Fruit fly (Drosophila melanogaster) whole organism, embryonic: ENCODE measurements around the gene dbr.

Source experiments
- C15 ChIP-seq: fragments of 200-800 bp; sonication (Bioruptor generic); IDR thresholded peaks from 3 replicates; pipeline ENCODE4 v1.3.6; 2022; ENCODE audit warnings: missing biosample characterization, missing genetic modification characterization
- CG10267 ChIP-seq: fragments of 200-800 bp; sonication (Bioruptor generic); optimal IDR thresholded peaks from 2 replicates; lab custom pipeline; 2018; ENCODE audit warnings: missing biosample characterization, mild to moderate bottlenecking, missing genetic modification characterization, moderate library complexity
- CG11247 ChIP-seq: fragments of 200-800 bp; sonication (Bioruptor generic); IDR thresholded peaks from 2 replicates; pipeline ENCODE4 v1.3.6; 2022; ENCODE audit warnings: missing biosample characterization, missing genetic modification characterization
- CG11398 ChIP-seq: fragments of 200-800 bp; sonication (Bioruptor generic); optimal IDR thresholded peaks from 2 replicates; lab custom pipeline; 2016; ENCODE audit warnings: missing biosample characterization, missing genetic modification characterization
- CG11560 ChIP-seq: fragments of 200-800 bp; sonication (Bioruptor generic); IDR thresholded peaks from 3 replicates; pipeline ENCODE4 v1.3.6; 2022; ENCODE audit warnings: missing biosample characterization, missing genetic modification characterization
- CG12219 ChIP-seq: fragments of 200-800 bp; sonication (Bioruptor generic); optimal IDR thresholded peaks from 3 replicates; lab custom pipeline; 2018; ENCODE audit warnings: missing biosample characterization, mild to moderate bottlenecking, missing genetic modification characterization
- CG12299 ChIP-seq: fragments of 200-800 bp; sonication (Bioruptor generic); optimal IDR thresholded peaks from 2 replicates; lab custom pipeline; 2018; ENCODE audit warnings: missing biosample characterization, mild to moderate bottlenecking, missing genetic modification characterization
- CG12744 ChIP-seq: fragments of 200-800 bp; sonication (Bioruptor generic); optimal IDR thresholded peaks from 2 replicates; lab custom pipeline; 2016; ENCODE audit warnings: missing biosample characterization, missing genetic modification characterization
- CG13775 ChIP-seq: fragments of 200-800 bp; sonication (Bioruptor generic); optimal IDR thresholded peaks from 3 replicates; lab custom pipeline; 2017; ENCODE audit warnings: missing biosample characterization, mild to moderate bottlenecking, missing genetic modification characterization
- CG14965 ChIP-seq: fragments of 200-800 bp; sonication (Bioruptor generic); optimal IDR thresholded peaks from 2 replicates; lab custom pipeline; 2016; ENCODE audit warnings: missing biosample characterization, missing genetic modification characterization, borderline replicate concordance
- CG15696 ChIP-seq: fragments of 200-800 bp; sonication (Bioruptor generic); optimal IDR thresholded peaks from 2 replicates; lab custom pipeline; 2019; ENCODE audit warnings: missing biosample characterization, mild to moderate bottlenecking, missing genetic modification characterization, moderate library complexity
- CG1832 ChIP-seq: fragments of 200-800 bp; sonication (Bioruptor generic); optimal IDR thresholded peaks from 2 replicates; lab custom pipeline; 2017; ENCODE audit warnings: missing biosample characterization, mild to moderate bottlenecking, missing genetic modification characterization, inconsistent platforms
- CG31441 ChIP-seq: fragments of 200-800 bp; sonication (Bioruptor generic); IDR thresholded peaks from 2 replicates; pipeline ENCODE4 v1.3.6; 2022; ENCODE audit warnings: missing biosample characterization, missing genetic modification characterization
- CG32772 ChIP-seq: fragments of 200-800 bp; sonication (Bioruptor generic); IDR thresholded peaks from 2 replicates; pipeline ENCODE4 v1.3.6; 2022; ENCODE audit warnings: missing biosample characterization, missing genetic modification characterization
- CG4282 ChIP-seq: fragments of 200-800 bp; sonication (Bioruptor generic); optimal IDR thresholded peaks from 2 replicates; lab custom pipeline; 2016; ENCODE audit warnings: missing biosample characterization, missing genetic modification characterization
- CG4404 ChIP-seq: fragments of 200-800 bp; sonication (Bioruptor generic); IDR thresholded peaks from 2 replicates; pipeline ENCODE4 v1.3.6; 2022; ENCODE audit warnings: missing biosample characterization, missing genetic modification characterization
- CG8765 ChIP-seq: fragments of 200-800 bp; sonication (Bioruptor generic); IDR thresholded peaks from 2 replicates; pipeline ENCODE4 v1.3.6; 2022; ENCODE audit warnings: missing biosample characterization, missing genetic modification characterization
- CG9797 ChIP-seq: fragments of 200-800 bp; sonication (Bioruptor generic); optimal IDR thresholded peaks from 3 replicates; lab custom pipeline; 2018; ENCODE audit warnings: missing biosample characterization, mild to moderate bottlenecking, missing genetic modification characterization
- CkIIα-i1 ChIP-seq: fragments of 200-800 bp; sonication (Bioruptor generic); IDR thresholded peaks from 2 replicates; pipeline ENCODE4 v1.3.6; 2022; ENCODE audit warnings: missing biosample characterization, missing genetic modification characterization
- CoRest ChIP-seq: fragments of 200-800 bp; sonication (Bioruptor generic); optimal IDR thresholded peaks from 3 replicates; lab custom pipeline; 2018; ENCODE audit warnings: missing biosample characterization, mild to moderate bottlenecking, missing genetic modification characterization, moderate library complexity
- CrebB ChIP-seq: fragments of 200-800 bp; sonication (Bioruptor generic); optimal IDR thresholded peaks from 3 replicates; lab custom pipeline; 2018; ENCODE audit warnings: missing biosample characterization, mild to moderate bottlenecking, missing genetic modification characterization
- Deaf1 ChIP-seq: fragments of 200-800 bp; optimal IDR thresholded peaks from 3 replicates; lab custom pipeline; 2019; ENCODE audit warnings: missing biosample characterization, mild to moderate bottlenecking, missing genetic modification characterization, moderate library complexity
- Dip2 ChIP-seq: fragments of 200-800 bp; sonication (Bioruptor generic); IDR thresholded peaks from 2 replicates; pipeline ENCODE4 v1.3.6; 2022; ENCODE audit warnings: missing biosample characterization, missing genetic modification characterization
- Dp ChIP-seq: fragments of 200-800 bp; sonication (Bioruptor generic); optimal IDR thresholded peaks from 2 replicates; lab custom pipeline; 2018; ENCODE audit warnings: missing biosample characterization, mild to moderate bottlenecking, missing genetic modification characterization, moderate library complexity
- Dref ChIP-seq: fragments of 200-800 bp; sonication (Bioruptor generic); IDR thresholded peaks from 2 replicates; pipeline ENCODE4 v1.3.6; 2022; ENCODE audit warnings: missing biosample characterization, missing genetic modification characterization
- MBD-R2 ChIP-seq: fragments of 200-800 bp; sonication (Bioruptor generic); IDR thresholded peaks from 2 replicates; pipeline ENCODE4 v1.3.6; 2022; ENCODE audit warnings: missing biosample characterization, missing genetic modification characterization
- Mad ChIP-seq: fragments of 200-800 bp; sonication (Bioruptor generic); optimal IDR thresholded peaks from 2 replicates; lab custom pipeline; 2016; ENCODE audit warnings: missing biosample characterization, missing genetic modification characterization
- Max ChIP-seq: fragments of 200-800 bp; sonication (Bioruptor generic); optimal IDR thresholded peaks from 2 replicates; lab custom pipeline; 2016; ENCODE audit warnings: missing biosample characterization, mild to moderate bottlenecking, missing genetic modification characterization
- Meics ChIP-seq: fragments of 200-800 bp; sonication (Bioruptor generic); optimal IDR thresholded peaks from 2 replicates; lab custom pipeline; 2017; ENCODE audit warnings: missing biosample characterization, mild to moderate bottlenecking, missing genetic modification characterization
- Optix ChIP-seq: fragments of 200-800 bp; sonication (Bioruptor generic); IDR thresholded peaks from 3 replicates; pipeline ENCODE4 v1.3.6; 2022; ENCODE audit warnings: missing biosample characterization, missing genetic modification characterization
- bcd ChIP-seq: fragments of 200-800 bp; sonication (Bioruptor generic); optimal IDR thresholded peaks from 2 replicates; lab custom pipeline; 2017; ENCODE audit warnings: missing biosample characterization, mild to moderate bottlenecking, missing genetic modification characterization
- ci ChIP-seq: fragments of 200-800 bp; sonication (Bioruptor generic); IDR thresholded peaks from 3 replicates; pipeline ENCODE4 v1.3.6; 2022; ENCODE audit warnings: missing biosample characterization, missing genetic modification characterization
- da ChIP-seq: fragments of 200-800 bp; sonication (Bioruptor generic); optimal IDR thresholded peaks from 2 replicates; lab custom pipeline; 2016; ENCODE audit warnings: missing biosample characterization, missing genetic modification characterization
- dm ChIP-seq: fragments of 200-800 bp; sonication (Bioruptor generic); optimal IDR thresholded peaks from 3 replicates; lab custom pipeline; 2016; ENCODE audit warnings: missing biosample characterization, missing genetic modification characterization
- dmrt11E ChIP-seq: fragments of 200-800 bp; sonication (Bioruptor generic); optimal IDR thresholded peaks from 3 replicates; lab custom pipeline; 2018; ENCODE audit warnings: missing biosample characterization, mild to moderate bottlenecking, missing genetic modification characterization, moderate library complexity
- gem ChIP-seq: fragments of 200-800 bp; sonication (Bioruptor generic); optimal IDR thresholded peaks from 2 replicates; lab custom pipeline; 2019; ENCODE audit warnings: missing biosample characterization, mild to moderate bottlenecking, missing genetic modification characterization, moderate library complexity
- gfzf ChIP-seq: fragments of 200-800 bp; sonication (Bioruptor generic); optimal IDR thresholded peaks from 2 replicates; lab custom pipeline; 2016; ENCODE audit warnings: missing biosample characterization, mild to moderate bottlenecking, missing genetic modification characterization, moderate library complexity
- ham ChIP-seq: fragments of 200-800 bp; sonication (Bioruptor generic); IDR thresholded peaks from 2 replicates; pipeline ENCODE4 v1.3.6; 2022; ENCODE audit warnings: missing biosample characterization, missing genetic modification characterization
- jing ChIP-seq: fragments of 200-800 bp; sonication (Bioruptor generic); optimal IDR thresholded peaks from 2 replicates; lab custom pipeline; 2018; ENCODE audit warnings: missing biosample characterization, mild to moderate bottlenecking, missing genetic modification characterization
- lbe ChIP-seq: fragments of 200-800 bp; sonication (Bioruptor generic); optimal IDR thresholded peaks from 2 replicates; lab custom pipeline; 2016; ENCODE audit warnings: missing biosample characterization, mild to moderate bottlenecking, missing genetic modification characterization
- lola ChIP-seq, 3 experiments: fragments of >200 bp in 2 of 3; fragments of 200-800 bp in 1 of 3; sonication (Bioruptor generic) in 1 of 3; optimal IDR thresholded peaks; 2 replicates each; lab custom pipeline; 2017 to 2019; ENCODE audit warnings: missing biosample characterization in 3 of 3, missing genetic modification characterization in 3 of 3, mild to moderate bottlenecking in 1 of 3, moderate library complexity in 1 of 3
- luna ChIP-seq: fragments of 200-800 bp; sonication (Bioruptor generic); optimal IDR thresholded peaks from 2 replicates; lab custom pipeline; 2016; ENCODE audit warnings: missing biosample characterization, missing genetic modification characterization
- maf-S ChIP-seq: fragments of 200-800 bp; sonication (Bioruptor generic); optimal IDR thresholded peaks from 2 replicates; lab custom pipeline; 2016; ENCODE audit warnings: missing biosample characterization, missing genetic modification characterization
- pita ChIP-seq: fragments of 200-800 bp; sonication (Bioruptor generic); optimal IDR thresholded peaks from 2 replicates; lab custom pipeline; 2017; ENCODE audit warnings: missing biosample characterization, mild to moderate bottlenecking, missing genetic modification characterization
- pum ChIP-seq: fragments of 200-800 bp; sonication (Bioruptor generic); optimal IDR thresholded peaks from 2 replicates; lab custom pipeline; 2016; ENCODE audit warnings: missing biosample characterization, missing genetic modification characterization
- pzg ChIP-seq: fragments of 200-800 bp; sonication (Bioruptor generic); optimal IDR thresholded peaks from 3 replicates; lab custom pipeline; 2018; ENCODE audit warnings: missing biosample characterization, mild to moderate bottlenecking, missing genetic modification characterization, moderate library complexity
- row ChIP-seq: fragments of 200-800 bp; sonication (Bioruptor generic); IDR thresholded peaks from 3 replicates; pipeline ENCODE4 v1.3.6; 2022; ENCODE audit warnings: missing biosample characterization, missing genetic modification characterization
- sug ChIP-seq: fragments of 200-800 bp; optimal IDR thresholded peaks from 2 replicates; lab custom pipeline; 2019; ENCODE audit warnings: missing biosample characterization, mild to moderate bottlenecking, missing genetic modification characterization, moderate library complexity
- tin ChIP-seq: fragments of 200-800 bp; sonication (Bioruptor generic); optimal IDR thresholded peaks from 3 replicates; lab custom pipeline; 2016; ENCODE audit warnings: missing biosample characterization, missing genetic modification characterization
- zen ChIP-seq: fragments of 200-800 bp; sonication (Bioruptor generic); optimal IDR thresholded peaks from 3 replicates; lab custom pipeline; 2018; ENCODE audit warnings: missing biosample characterization, mild to moderate bottlenecking, missing genetic modification characterization, moderate library complexity
- zfh1 ChIP-seq: fragments of 200-800 bp; sonication (Bioruptor generic); IDR thresholded peaks from 3 replicates; pipeline ENCODE4 v1.3.6; 2022; ENCODE audit warnings: missing biosample characterization, missing genetic modification characterization

The dbr gene

dm6 chr2L:87255-87723 is 21.0 kb downstream of the dbr start, which contains the start of gene net (continued):
- no peak for TF ChIP-seq ham (GFP tag; lab: Robert Waterston, UW)
- TF ChIP-seq CG8765 (GFP tag; lab: Robert Waterston, UW), result no peak
- TF ChIP-seq zen, result peak; percentile 49
- TF ChIP-seq Deaf1, result peak; percentile 60
- TF ChIP-seq CG9797, result no peak
- no peak for TF ChIP-seq Dref (GFP tag; lab: Robert Waterston, UW)
- TF ChIP-seq lbe, result peak; percentile 56
- peak; percentile 59 for TF ChIP-seq CG13775
- TF ChIP-seq lola (GFP tag; optimal IDR thresholded peaks at IDR 0.05; lab: Kevin White, UChicago), result peak in 1 of 3 experiments; percentile 69
- TF ChIP-seq CG32772, result no peak
- TF ChIP-seq CG4404 (GFP tag; lab: Robert Waterston, UW), result no peak
- peak; percentile 65 for TF ChIP-seq dmrt11E (tag; lab: Kevin White, UChicago)
- TF ChIP-seq CG11560 (tag; lab: Robert Waterston, UW), result no peak
- TF ChIP-seq maf-S, result no peak
- TF ChIP-seq CG10267 (tag; lab: Kevin White, UChicago), result peak; percentile 62
- peak; percentile 98 for TF ChIP-seq row (GFP tag; lab: Robert Waterston, UW)
- TF ChIP-seq CkIIα-i1, result no peak
- TF ChIP-seq MBD-R2 (GFP tag; lab: Robert Waterston, UW), result peak; percentile 45; the same call in 1 of the 2 replicates
- TF ChIP-seq CG14965, result no peak
- TF ChIP-seq gfzf, result no peak
- no peak for TF ChIP-seq CG11247 (GFP tag; lab: Robert Waterston, UW)
- TF ChIP-seq CoRest (tag; lab: Kevin White, UChicago), result peak; percentile 85
- no peak for TF ChIP-seq pita (GFP tag; lab: Kevin White, UChicago)
- peak; percentile 77 for TF ChIP-seq Max (GFP tag; lab: Kevin White, UChicago)
- peak; percentile 79 for TF ChIP-seq gem (tag; lab: Kevin White, UChicago)
- no peak for TF ChIP-seq Dip2
- 0 out of 3 replicates have a peak, but pooled peaks have one; percentile 54 for TF ChIP-seq zfh1 (GFP tag; lab: Robert Waterston, UW)
- TF ChIP-seq tin (GFP tag; lab: Kevin White, UChicago), result peak; percentile 26
- TF ChIP-seq jing (GFP tag; lab: Kevin White, UChicago), result peak; percentile 14
- no peak for TF ChIP-seq CG1832 (GFP tag; lab: Kevin White, UChicago)
- peak; percentile 75 for TF ChIP-seq CG31441 (GFP tag; lab: Robert Waterston, UW)
- no peak for TF ChIP-seq CG12744
- TF ChIP-seq Meics (GFP tag; lab: Kevin White, UChicago), result peak; percentile 84
- TF ChIP-seq pzg, result no peak
- TF ChIP-seq bcd (GFP tag; lab: Kevin White, UChicago), result peak; percentile 73
- TF ChIP-seq Optix, result no peak
- TF ChIP-seq CG12299 (tag; lab: Kevin White, UChicago), result peak; percentile 72
- no peak for TF ChIP-seq Mad (GFP tag; lab: Kevin White, UChicago)
- no peak for TF ChIP-seq C15 (GFP tag; lab: Robert Waterston, UW)
- TF ChIP-seq sug (tag; lab: Kevin White, UChicago), result peak; percentile 89
- no peak for TF ChIP-seq Dp
- TF ChIP-seq pum (GFP tag; lab: Kevin White, UChicago), result no peak
- no peak for TF ChIP-seq CG4282 (GFP tag; lab: Kevin White, UChicago)
- TF ChIP-seq dm (GFP tag; lab: Kevin White, UChicago), result peak; percentile 15
- TF ChIP-seq CG12219 (GFP tag; lab: Kevin White, UChicago), result peak; percentile 41
- TF ChIP-seq luna, result no peak
- peak; percentile 11 for TF ChIP-seq CrebB (tag; lab: Kevin White, UChicago)
- TF ChIP-seq CG11398 (GFP tag; lab: Kevin White, UChicago), result no peak
- no peak for TF ChIP-seq da (GFP tag; lab: Kevin White, UChicago)
- peak; percentile 69 for TF ChIP-seq CG15696
- TF ChIP-seq ci, result peak; percentile 66; the same call in 2 of the 3 replicates
